Worm (Caenorhabditis elegans): Measurements from ENCODE around the gene cogc-8.

cogc-8 gene

ce11 chrIV:291851-292367 is 51.7 kb downstream of the cogc-8 start:
- no peak for TF ChIP-seq snpc-4 (tag; optimal IDR thresholded peaks at IDR 0.05)
- no peak for TF ChIP-seq mml-1 (tag; optimal IDR thresholded peaks at IDR 0.05)
- no peak for TF ChIP-seq zag-1 (tag; optimal IDR thresholded peaks at IDR 0.05)
- peak; percentile 66 for TF ChIP-seq jun-1 (tag; optimal IDR thresholded peaks at IDR 0.05)
- no peak for TF ChIP-seq fos-1 (tag; optimal IDR thresholded peaks at IDR 0.05)
- TF ChIP-seq ZK546.5 (tag; optimal IDR thresholded peaks at IDR 0.05), result no peak
- TF ChIP-seq nfya-1 (tag; optimal IDR thresholded peaks at IDR 0.05; ENCODE audit: insufficient read depth), result no peak
- no peak for TF ChIP-seq nhr-237 (tag; optimal IDR thresholded peaks at IDR 0.05)
- TF ChIP-seq fkh-10 (GFP tag; optimal IDR thresholded peaks at IDR 0.05), result no peak
- TF ChIP-seq ceh-28 (tag; optimal IDR thresholded peaks at IDR 0.05), result peak; percentile 8
- TF ChIP-seq hmg-11 (tag; optimal IDR thresholded peaks at IDR 0.05), result no peak
- no peak for TF ChIP-seq nhr-12 (tag; optimal IDR thresholded peaks at IDR 0.05)
- peak; percentile 99 for TF ChIP-seq pqm-1 (tag; optimal IDR thresholded peaks at IDR 0.05)
- TF ChIP-seq lsy-12 (tag; optimal IDR thresholded peaks at IDR 0.05), result peak; percentile 37
- TF ChIP-seq elt-3 (tag; optimal IDR thresholded peaks at IDR 0.05), result no peak
- TF ChIP-seq pha-4 (tag; optimal IDR thresholded peaks at IDR 0.05), result peak; percentile 72
- no peak for TF ChIP-seq nhr-76 (tag; optimal IDR thresholded peaks at IDR 0.05)
- no peak for TF ChIP-seq tbx-2 (tag; optimal IDR thresholded peaks at IDR 0.05)
- no peak for TF ChIP-seq unc-39 (tag; optimal IDR thresholded peaks at IDR 0.05)
- TF ChIP-seq egl-5 (tag; optimal IDR thresholded peaks at IDR 0.05), result no peak
- TF ChIP-seq ama-1 (optimal IDR thresholded peaks at IDR 0.05), result peak; percentile 44
- TF ChIP-seq skn-1 (tag; optimal IDR thresholded peaks at IDR 0.05), result no peak
- peak; percentile 96 for TF ChIP-seq elt-2 (tag; optimal IDR thresholded peaks at IDR 0.05)
- no peak for TF ChIP-seq eor-1 (tag; optimal IDR thresholded peaks at IDR 0.05)
- no peak for TF ChIP-seq elt-1 (tag; optimal IDR thresholded peaks at IDR 0.05)

ce11 chrIV:293163-293755 is 53.0 kb downstream of the cogc-8 start:
- TF ChIP-seq pqm-1 (tag; optimal IDR thresholded peaks at IDR 0.05), result peak; percentile 15
- peak; percentile 4 for TF ChIP-seq jun-1 (tag; optimal IDR thresholded peaks at IDR 0.05)
- TF ChIP-seq ZK546.5 (tag; optimal IDR thresholded peaks at IDR 0.05), result no peak
- TF ChIP-seq elt-3 (tag; optimal IDR thresholded peaks at IDR 0.05), result no peak
